Fruit fly (Drosophila melanogaster): ENCODE results near the gene CG31178.

Gene CG31178

DNA sequence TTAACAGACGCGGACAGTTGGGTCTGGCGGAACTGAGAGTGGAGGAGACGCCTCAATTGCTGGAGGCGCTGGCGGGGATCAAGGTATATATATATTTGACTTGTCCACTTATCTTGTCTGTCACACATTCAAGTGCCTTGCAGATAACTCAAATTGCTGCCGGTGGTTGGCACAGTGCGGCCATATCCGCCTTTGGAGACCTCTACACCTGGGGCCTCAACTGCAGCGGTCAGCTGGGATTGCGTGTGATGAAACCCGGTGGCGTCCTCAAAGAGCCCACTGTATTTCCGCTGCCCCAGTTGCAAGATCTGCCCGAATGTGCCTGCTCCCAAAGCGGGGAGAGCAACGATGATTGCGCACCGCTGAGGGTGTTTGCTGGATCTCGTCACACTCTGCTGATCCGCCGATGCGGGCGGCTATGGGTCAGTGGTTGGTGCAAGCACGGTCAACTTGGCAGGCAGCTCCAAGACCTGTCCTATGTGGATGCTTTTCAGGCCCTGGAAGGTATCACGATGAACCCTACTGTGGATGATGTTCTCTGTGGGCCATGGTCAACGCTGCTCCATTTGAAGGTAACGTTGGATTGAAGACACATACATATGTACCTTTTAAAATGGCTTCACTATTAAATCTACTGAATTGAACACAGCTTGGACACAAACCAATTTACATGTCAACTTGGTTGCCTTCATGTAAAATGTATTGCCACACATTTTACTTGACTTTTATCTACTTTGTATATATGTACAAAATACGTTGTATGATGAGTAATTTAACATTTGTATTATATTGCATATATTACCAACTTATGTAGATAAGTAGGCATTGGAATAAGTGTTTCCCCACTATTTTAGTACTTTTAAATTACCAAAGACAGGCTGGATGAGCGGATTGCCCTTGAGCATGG is 15.4 kb downstream of the CG31178 start, which contains the start of gene CG43844:
CG43844 (plus strand) TSS at position 844 of the 907 bp plus-strand sequence.
- no peak for TF ChIP-seq insv (optimal IDR thresholded peaks at IDR 0.05)
- TF ChIP-seq Sin3A (optimal IDR thresholded peaks at IDR 0.05), result no peak
- no peak for TF ChIP-seq ttk (optimal IDR thresholded peaks at IDR 0.05)
- TF ChIP-seq h (optimal IDR thresholded peaks at IDR 0.05), result no peak
- no peak for TF ChIP-seq Myc (optimal IDR thresholded peaks at IDR 0.05)
- no peak for TF ChIP-seq psq (optimal IDR thresholded peaks at IDR 0.05)

- TF ChIP-seq h (optimal IDR thresholded peaks at IDR 0.05) (no peak), psq (optimal IDR thresholded peaks at IDR 0.05) (no peak), insv (optimal IDR thresholded peaks at IDR 0.05) (no peak), ttk (optimal IDR thresholded peaks at IDR 0.05) (no peak), Myc (optimal IDR thresholded peaks at IDR 0.05) (no peak), Sin3A (optimal IDR thresholded peaks at IDR 0.05) (no peak)
Measured at dm6 chr3R:21889945-21890344, 16.4 kb downstream of the CG31178 start.

dm6 chr3R:21890739-21891138 is 17.2 kb downstream of the CG31178 start:
- TF ChIP-seq h (optimal IDR thresholded peaks at IDR 0.05), result no peak
- no peak for TF ChIP-seq Myc (optimal IDR thresholded peaks at IDR 0.05)
- TF ChIP-seq psq (optimal IDR thresholded peaks at IDR 0.05), result no peak
- no peak for TF ChIP-seq Sin3A (optimal IDR thresholded peaks at IDR 0.05)
- no peak for TF ChIP-seq insv (optimal IDR thresholded peaks at IDR 0.05)
- TF ChIP-seq ttk (optimal IDR thresholded peaks at IDR 0.05), result no peak

DNA sequence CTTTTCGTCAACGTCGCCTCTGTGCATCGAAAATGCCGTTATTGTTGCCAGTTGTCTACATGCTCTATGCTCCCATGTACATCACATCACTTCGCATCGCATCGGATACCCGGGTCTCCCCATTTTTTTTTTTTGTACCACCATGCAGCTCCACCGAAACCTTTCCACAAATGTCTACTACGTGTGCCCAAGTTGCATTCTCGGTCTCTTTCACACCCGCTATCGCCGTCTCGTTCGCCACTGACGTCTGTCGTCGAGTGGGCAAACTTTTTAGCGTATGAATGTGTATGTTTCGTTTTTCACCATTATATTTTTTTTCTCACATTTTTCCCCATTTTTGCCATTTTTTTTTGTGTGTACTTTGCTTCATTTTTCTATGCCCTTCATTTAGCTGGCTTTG is 18.9 kb downstream of the CG31178 start:
- TF ChIP-seq Sin3A (optimal IDR thresholded peaks at IDR 0.05), result no peak

DNA sequence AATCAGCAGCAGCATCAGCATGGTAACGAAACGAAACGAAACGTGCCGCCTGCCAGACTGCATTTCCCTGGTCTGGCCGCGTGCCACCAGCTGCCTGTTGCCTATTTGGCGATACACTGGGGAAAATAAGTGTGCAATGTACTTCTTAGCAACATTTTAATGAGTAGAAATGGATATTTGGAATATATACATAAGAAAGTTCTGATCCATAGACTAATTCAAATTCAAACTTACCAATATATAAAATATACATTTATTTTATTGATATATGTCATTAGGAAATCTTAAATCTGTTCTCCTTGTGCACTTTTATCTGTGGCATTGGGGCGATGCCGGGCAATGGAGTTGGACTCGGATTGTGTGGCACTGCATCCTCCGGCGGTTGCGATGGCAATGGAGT is 20.4 kb downstream of the CG31178 start:
- TF ChIP-seq psq (optimal IDR thresholded peaks at IDR 0.05) (no peak), Sin3A (optimal IDR thresholded peaks at IDR 0.05) (no peak), Myc (optimal IDR thresholded peaks at IDR 0.05) (no peak), insv (optimal IDR thresholded peaks at IDR 0.05) (no peak), ttk (optimal IDR thresholded peaks at IDR 0.05) (no peak), h (optimal IDR thresholded peaks at IDR 0.05) (no peak)

DNA sequence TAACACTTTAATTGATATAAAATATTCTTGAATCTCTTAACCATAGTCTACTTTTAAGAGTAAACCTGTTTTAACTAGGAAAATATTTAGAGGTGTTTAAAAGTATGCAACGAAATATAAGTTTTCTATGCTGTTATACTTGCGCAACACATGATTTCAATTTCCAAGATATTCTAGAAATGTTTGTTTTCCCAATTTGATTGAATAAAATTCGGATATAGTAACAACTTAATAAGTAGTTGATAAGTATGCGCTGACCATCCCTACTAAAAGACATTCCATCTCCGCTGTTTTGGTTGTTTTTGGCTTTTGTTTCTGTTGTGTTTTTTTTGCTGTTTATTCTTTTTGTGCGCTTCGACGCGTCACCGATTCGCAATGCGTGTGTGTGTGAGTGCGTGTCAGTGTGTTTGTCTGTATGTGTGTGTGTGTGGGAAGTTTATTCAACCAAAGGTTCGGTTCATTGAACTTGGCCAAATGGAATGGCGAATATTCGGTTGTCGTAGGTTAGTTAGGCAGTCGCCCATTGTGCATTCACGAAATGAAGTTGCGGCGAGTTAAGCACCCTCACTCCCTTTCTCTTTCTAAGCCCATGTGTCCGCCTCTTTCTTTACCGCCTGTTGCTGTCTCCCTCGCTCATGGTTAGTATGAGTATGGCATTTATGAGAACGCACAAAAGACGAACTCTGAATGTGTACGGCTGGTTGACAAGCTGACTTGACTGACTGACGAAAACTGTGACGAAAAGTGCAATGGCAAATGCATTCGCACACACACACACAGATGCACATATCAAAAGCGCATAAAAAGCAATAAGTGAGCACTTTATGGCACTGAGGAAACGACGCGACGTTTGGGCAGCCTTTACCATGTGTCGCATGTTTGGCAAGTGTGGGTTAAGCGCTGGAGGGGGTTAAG is 22.7 kb downstream of the CG31178 start:
- TF ChIP-seq insv (optimal IDR thresholded peaks at IDR 0.05) (no peak), Sin3A (optimal IDR thresholded peaks at IDR 0.05) (no peak), Myc (optimal IDR thresholded peaks at IDR 0.05) (no peak), h (optimal IDR thresholded peaks at IDR 0.05) (no peak), ttk (optimal IDR thresholded peaks at IDR 0.05) (no peak), psq (optimal IDR thresholded peaks at IDR 0.05) (no peak)

- TF ChIP-seq ttk (optimal IDR thresholded peaks at IDR 0.05), result no peak
- TF ChIP-seq Sin3A (optimal IDR thresholded peaks at IDR 0.05), result no peak
- TF ChIP-seq h (optimal IDR thresholded peaks at IDR 0.05), result no peak
- no peak for TF ChIP-seq psq (optimal IDR thresholded peaks at IDR 0.05)
- no peak for TF ChIP-seq insv (optimal IDR thresholded peaks at IDR 0.05)
Measured at dm6 chr3R:21897565-21897964, 24.0 kb downstream of the CG31178 start.

DNA sequence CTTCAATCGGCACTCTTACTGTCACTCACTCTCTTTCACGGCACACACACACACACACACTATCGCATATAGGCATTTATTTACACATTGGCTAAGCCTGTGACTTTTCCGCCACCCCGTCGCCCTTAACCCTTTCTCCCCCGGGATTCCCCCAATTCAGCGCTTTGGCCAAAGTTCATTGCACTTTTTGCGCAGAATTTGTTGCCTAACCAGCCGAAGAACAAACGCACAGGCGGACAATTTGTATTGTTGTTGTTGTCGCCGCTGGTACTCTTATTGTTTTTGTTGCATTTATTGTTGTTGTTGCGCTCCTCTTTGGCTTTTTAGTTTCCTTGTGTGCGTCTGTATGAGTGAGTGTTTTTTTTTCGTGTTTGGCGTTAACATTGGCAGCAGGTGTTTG is 25.2 kb downstream of the CG31178 start:
- TF ChIP-seq psq (optimal IDR thresholded peaks at IDR 0.05) (no peak), Sin3A (optimal IDR thresholded peaks at IDR 0.05) (no peak), Myc (optimal IDR thresholded peaks at IDR 0.05) (no peak), ttk (optimal IDR thresholded peaks at IDR 0.05) (no peak), insv (optimal IDR thresholded peaks at IDR 0.05) (no peak), h (optimal IDR thresholded peaks at IDR 0.05) (no peak)

dm6 chr3R:21899170-21899575 is 25.6 kb downstream of the CG31178 start:
- no peak for TF ChIP-seq psq (optimal IDR thresholded peaks at IDR 0.05)
- no peak for TF ChIP-seq h (optimal IDR thresholded peaks at IDR 0.05)
- no peak for TF ChIP-seq insv (optimal IDR thresholded peaks at IDR 0.05)
- no peak for TF ChIP-seq Sin3A (optimal IDR thresholded peaks at IDR 0.05)
- no peak for TF ChIP-seq ttk (optimal IDR thresholded peaks at IDR 0.05)
- TF ChIP-seq Myc (optimal IDR thresholded peaks at IDR 0.05), result no peak

- TF ChIP-seq ttk (optimal IDR thresholded peaks at IDR 0.05), result no peak
- TF ChIP-seq Sin3A (optimal IDR thresholded peaks at IDR 0.05), result no peak
- no peak for TF ChIP-seq insv (optimal IDR thresholded peaks at IDR 0.05)
- TF ChIP-seq psq (optimal IDR thresholded peaks at IDR 0.05), result no peak
- TF ChIP-seq Myc (optimal IDR thresholded peaks at IDR 0.05), result no peak
- no peak for TF ChIP-seq h (optimal IDR thresholded peaks at IDR 0.05)
Measured at dm6 chr3R:21904345-21904744, 30.8 kb downstream of the CG31178 start.

- TF ChIP-seq h (optimal IDR thresholded peaks at IDR 0.05) (no peak), Sin3A (optimal IDR thresholded peaks at IDR 0.05) (no peak), psq (optimal IDR thresholded peaks at IDR 0.05) (no peak), Myc (optimal IDR thresholded peaks at IDR 0.05) (no peak), ttk (optimal IDR thresholded peaks at IDR 0.05) (no peak), insv (optimal IDR thresholded peaks at IDR 0.05) (no peak)
Measured at dm6 chr3R:21905615-21906014, 32.1 kb downstream of the CG31178 start.

- no peak for TF ChIP-seq h (optimal IDR thresholded peaks at IDR 0.05)
- TF ChIP-seq psq (optimal IDR thresholded peaks at IDR 0.05), result no peak
- TF ChIP-seq insv (optimal IDR thresholded peaks at IDR 0.05), result no peak
- no peak for TF ChIP-seq Sin3A (optimal IDR thresholded peaks at IDR 0.05)
- no peak for TF ChIP-seq Myc (optimal IDR thresholded peaks at IDR 0.05)
- no peak for TF ChIP-seq ttk (optimal IDR thresholded peaks at IDR 0.05)
Measured at dm6 chr3R:21906867-21907266, 33.3 kb downstream of the CG31178 start.

All from Kc167 (cell line).